Worm (Caenorhabditis elegans) whole organism, L4 larva: ENCODE data around the gene fbxc-43.

Source experiments
- R02D3.7 ChIP-seq: fragments of 150-350 bp; sonication (generic microtip); optimal IDR thresholded peaks from 3 replicates; lab custom pipeline; 2014; ENCODE audit warnings: missing biosample characterization, missing genetic modification characterization
- ceh-28 ChIP-seq: fragments of 150-350 bp; optimal IDR thresholded peaks from 2 replicates; lab custom pipeline; 2014; ENCODE audit warnings: missing biosample characterization, missing genetic modification reagents, missing genetic modification characterization
- ceh-62 ChIP-seq: sonication (generic microtip); optimal IDR thresholded peaks from 2 replicates; lab custom pipeline; 2017; ENCODE audit warnings: missing biosample characterization, missing genetic modification characterization
- dmd-8 ChIP-seq: fragments of 200-800 bp; sonication (Bioruptor generic); IDR thresholded peaks from 2 replicates; pipeline ENCODE4 v1.3.6; 2022; ENCODE audit warnings: missing genetic modification characterization, missing compliant biosample characterization
- lin-15B ChIP-seq: fragments of 150-350 bp; sonication (generic microtip); optimal IDR thresholded peaks from 3 replicates; lab custom pipeline; 2014; ENCODE audit warnings: missing biosample characterization, missing genetic modification characterization
- lin-38 ChIP-seq: fragments of 200-800 bp; sonication (Bioruptor generic); IDR thresholded peaks from 2 replicates; pipeline ENCODE4 v1.3.6; 2022; ENCODE audit warnings: missing genetic modification reagents, missing genetic modification characterization, missing compliant biosample characterization
- nhr-10 ChIP-seq: fragments of 150-350 bp; optimal IDR thresholded peaks from 2 replicates; lab custom pipeline; 2014; ENCODE audit warnings: missing biosample characterization, missing genetic modification characterization
- pha-4 ChIP-seq, 2 experiments: fragments of 150-350 bp in 1 of 2; fragments of 200-800 bp in 1 of 2; sonication (Bioruptor generic) in 1 of 2; IDR thresholded peaks in 1 of 2; optimal IDR thresholded peaks in 1 of 2; 2 replicates each; pipeline versions ENCODE4 v1.3.6 to Lab custom; 2014 to 2022; ENCODE audit warnings: missing genetic modification characterization in 2 of 2, missing genetic modification reagents in 2 of 2, missing biosample characterization in 1 of 2, missing compliant biosample characterization in 1 of 2
- pqm-1 ChIP-seq: sonication (generic microtip); optimal IDR thresholded peaks from 2 replicates; lab custom pipeline; 2017; ENCODE audit warnings: missing biosample characterization, missing genetic modification characterization
- snpc-4 ChIP-seq: fragments of 150-350 bp; optimal IDR thresholded peaks from 2 replicates; lab custom pipeline; 2014; ENCODE audit warnings: missing biosample characterization, missing genetic modification characterization
- unc-62 ChIP-seq, 3 experiments: fragments of 150-350 bp in 1 of 3; sonication (generic microtip); optimal IDR thresholded peaks in 2 of 3; peaks in 1 of 3; 1 replicate in 1 of 3; 2 replicates in 2 of 3; lab custom pipeline; 2014 to 2017; ENCODE audit warnings: missing biosample characterization in 3 of 3, missing genetic modification characterization in 3 of 3, missing genetic modification reagents in 3 of 3, missing genotype in 1 of 3
- ztf-11 ChIP-seq: fragments of 150-350 bp; optimal IDR thresholded peaks from 2 replicates; lab custom pipeline; 2014; ENCODE audit warnings: missing biosample characterization, missing genetic modification characterization

ce11 chrII:4203729-4204184 is 32.0 kb downstream of the fbxc-43 start, which contains the start of gene mth-1:
- TF ChIP-seq ztf-11 (tag; lab: Kevin White, UChicago), result no peak
- no peak for TF ChIP-seq pha-4 (GFP tag; IDR thresholded peaks at IDR 0.05; lab: Robert Waterston, UW)
- TF ChIP-seq pha-4 (tag; optimal IDR thresholded peaks at IDR 0.05; lab: Kevin White, UChicago), result no peak
- TF ChIP-seq lin-15B, result no peak
- no peak for TF ChIP-seq lin-38 (GFP tag; lab: Robert Waterston, UW)
- no peak for TF ChIP-seq ceh-28 (tag; lab: Kevin White, UChicago)
- TF ChIP-seq nhr-10, result no peak
- peak; percentile 68 for TF ChIP-seq pqm-1 (tag; lab: Kevin White, UChicago)
- no peak for TF ChIP-seq R02D3.7 (tag; lab: Kevin White, UChicago)
- no peak for TF ChIP-seq unc-62 (GFP tag; optimal IDR thresholded peaks at IDR 0.05 in 1 of 2; lab: Kevin White, UChicago)
- TF ChIP-seq unc-62 (tag; optimal IDR thresholded peaks at IDR 0.05; lab: Kevin White, UChicago), result no peak
- no peak for TF ChIP-seq dmd-8 (GFP tag; lab: Robert Waterston, UW)
- TF ChIP-seq ceh-62 (tag; lab: Kevin White, UChicago), result no peak
- no peak for TF ChIP-seq snpc-4 (tag; lab: Kevin White, UChicago)
